Fruit fly (Drosophila melanogaster): ENCODE data around the gene Tlk.

DNA sequence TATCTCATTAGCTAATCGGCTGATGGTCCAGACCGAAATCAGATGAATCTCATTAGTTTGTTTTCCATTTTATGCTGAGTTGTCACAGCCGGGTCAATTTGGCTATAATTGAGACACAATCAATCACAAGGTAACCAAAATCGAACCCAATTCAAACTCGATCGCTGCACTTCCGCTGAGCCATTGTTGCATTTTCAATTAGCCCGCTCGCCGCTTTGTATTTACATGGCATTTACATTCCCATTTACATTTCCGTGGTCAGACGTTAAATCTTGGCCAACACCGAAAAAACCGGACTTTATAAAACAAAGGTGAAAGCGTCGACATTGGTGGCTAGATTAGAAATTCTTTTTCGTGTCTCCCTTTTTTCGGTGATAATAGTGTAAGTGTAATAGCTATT lies 105.3 kb downstream of the Tlk start:
- TF ChIP-seq CTCF (optimal IDR thresholded peaks at IDR 0.05) (no peak), CG8478 (optimal IDR thresholded peaks at IDR 0.05) (no peak)

Data from S2 (cell line).